Worm (Caenorhabditis elegans) whole organism, L3 larva: Measurements from ENCODE around the gene srx-34.

ENCODE experiments used
- aly-2 ChIP-seq: fragments of 150-350 bp; optimal IDR thresholded peaks from 2 replicates; lab custom pipeline; 2014; ENCODE audit warnings: missing biosample characterization, missing genetic modification characterization
- ama-1 ChIP-seq: fragments of 150-350 bp; optimal IDR thresholded peaks from 2 replicates; lab custom pipeline; 2018
- ceh-16 ChIP-seq: sonication (generic microtip); optimal IDR thresholded peaks from 2 replicates; lab custom pipeline; 2017; ENCODE audit warnings: missing biosample characterization, missing genetic modification characterization
- ceh-28 ChIP-seq: fragments of 150-350 bp; optimal IDR thresholded peaks from 2 replicates; lab custom pipeline; 2014; ENCODE audit warnings: missing biosample characterization, missing genetic modification reagents, missing genetic modification characterization
- ceh-82 ChIP-seq: fragments of 150-350 bp; optimal IDR thresholded peaks from 2 replicates; lab custom pipeline; 2014; ENCODE audit warnings: missing biosample characterization, missing genetic modification characterization
- ceh-9 ChIP-seq: sonication (generic microtip); optimal IDR thresholded peaks from 2 replicates; lab custom pipeline; 2018; ENCODE audit warnings: missing biosample characterization, missing genetic modification characterization
- daf-12 ChIP-seq: fragments of 150-350 bp; optimal IDR thresholded peaks from 2 replicates; lab custom pipeline; 2014; ENCODE audit warnings: missing biosample characterization, missing genetic modification reagents, missing genetic modification characterization
- egl-27 ChIP-seq: sonication (generic microtip); optimal IDR thresholded peaks from 4 replicates; lab custom pipeline; 2017; ENCODE audit warnings: missing biosample characterization, missing genetic modification reagents, missing genetic modification characterization
- elt-1 ChIP-seq: fragments of 150-350 bp; optimal IDR thresholded peaks from 2 replicates; lab custom pipeline; 2014; ENCODE audit warnings: missing biosample characterization, missing genetic modification characterization
- elt-2 ChIP-seq: sonication (generic microtip); optimal IDR thresholded peaks from 2 replicates; lab custom pipeline; 2016; ENCODE audit warnings: missing genetic modification reagents, mild to moderate bottlenecking, missing genetic modification characterization, missing compliant biosample characterization
- elt-3 ChIP-seq, 3 experiments: fragments of 150-350 bp in 1 of 3; sonication (generic microtip) in 2 of 3; optimal IDR thresholded peaks; 2 replicates in 2 of 3; 4 replicates in 1 of 3; lab custom pipeline; 2014 to 2017; ENCODE audit warnings: missing biosample characterization in 3 of 3, missing genetic modification characterization in 3 of 3
- eor-1 ChIP-seq, 2 experiments: fragments of 150-350 bp; optimal IDR thresholded peaks; 2 replicates each; lab custom pipeline; 2014 to 2018; ENCODE audit warnings: missing biosample characterization in 2 of 2, missing genetic modification characterization in 2 of 2
- fkh-10 ChIP-seq: sonication (generic microtip); optimal IDR thresholded peaks from 2 replicates; lab custom pipeline; 2017; ENCODE audit warnings: missing biosample characterization, missing genetic modification reagents, missing genetic modification characterization
- fkh-2 ChIP-seq: fragments of 150-350 bp; optimal IDR thresholded peaks from 2 replicates; lab custom pipeline; 2014; ENCODE audit warnings: missing biosample characterization, missing genetic modification reagents, missing genetic modification characterization
- hmg-11 ChIP-seq: sonication (generic microtip); optimal IDR thresholded peaks from 2 replicates; lab custom pipeline; 2016; ENCODE audit warnings: missing genetic modification characterization, missing compliant biosample characterization
- lin-15B ChIP-seq: fragments of 150-350 bp; optimal IDR thresholded peaks from 2 replicates; lab custom pipeline; 2014; ENCODE audit warnings: missing biosample characterization, missing genetic modification characterization
- lin-39 ChIP-seq: fragments of 150-350 bp; optimal IDR thresholded peaks from 2 replicates; lab custom pipeline; 2018; ENCODE audit warnings: missing biosample characterization, missing genetic modification reagents, missing genetic modification characterization
- lsy-12 ChIP-seq: sonication (generic microtip); optimal IDR thresholded peaks from 2 replicates; lab custom pipeline; 2016; ENCODE audit warnings: mild to moderate bottlenecking, missing genetic modification characterization, missing compliant biosample characterization
- mml-1 ChIP-seq: fragments of 150-350 bp; sonication (generic microtip); optimal IDR thresholded peaks from 3 replicates; lab custom pipeline; 2014; ENCODE audit warnings: missing biosample characterization, missing genetic modification characterization
- nfya-1 ChIP-seq: sonication (generic microtip); optimal IDR thresholded peaks from 2 replicates; lab custom pipeline; 2017; ENCODE audit warnings: missing genetic modification characterization, mild to moderate bottlenecking, missing compliant biosample characterization, antibody characterized with exemption, moderate library complexity; ENCODE audit not compliant: insufficient read depth
- nhr-11 ChIP-seq: fragments of 150-350 bp; optimal IDR thresholded peaks from 2 replicates; lab custom pipeline; 2014; ENCODE audit warnings: missing biosample characterization, missing genetic modification characterization
- nhr-12 ChIP-seq: fragments of 150-350 bp; optimal IDR thresholded peaks from 2 replicates; lab custom pipeline; 2014; ENCODE audit warnings: missing biosample characterization, missing genetic modification characterization
- nhr-23 ChIP-seq: fragments of 150-350 bp; optimal IDR thresholded peaks from 2 replicates; lab custom pipeline; 2014; ENCODE audit warnings: missing biosample characterization, missing genetic modification reagents, missing genetic modification characterization
- nhr-25 ChIP-seq: sonication (generic microtip); optimal IDR thresholded peaks from 2 replicates; lab custom pipeline; 2017; ENCODE audit warnings: missing biosample characterization, missing genetic modification characterization
- nhr-43 ChIP-seq: sonication (generic microtip); optimal IDR thresholded peaks from 2 replicates; lab custom pipeline; 2016; ENCODE audit warnings: mild to moderate bottlenecking, missing genetic modification characterization, missing compliant biosample characterization; ENCODE audit not compliant: poor library complexity, severe bottlenecking
- nhr-67 ChIP-seq: fragments of 150-350 bp; optimal IDR thresholded peaks from 2 replicates; lab custom pipeline; 2014; ENCODE audit warnings: missing biosample characterization, missing genetic modification characterization
- nhr-76 ChIP-seq: fragments of 150-350 bp; sonication (generic microtip); optimal IDR thresholded peaks from 5 replicates; lab custom pipeline; 2014; ENCODE audit warnings: missing biosample characterization, missing genetic modification characterization
- nhr-77 ChIP-seq: fragments of 150-350 bp; optimal IDR thresholded peaks from 2 replicates; lab custom pipeline; 2014; ENCODE audit warnings: missing biosample characterization, missing genetic modification characterization
- pha-4 ChIP-seq: fragments of 150-350 bp; optimal IDR thresholded peaks from 2 replicates; lab custom pipeline; 2014; ENCODE audit warnings: missing biosample characterization, missing genetic modification reagents, missing genetic modification characterization
- sea-2 ChIP-seq: fragments of 150-350 bp; sonication (generic microtip); optimal IDR thresholded peaks from 4 replicates; lab custom pipeline; 2014; ENCODE audit warnings: missing biosample characterization, missing genetic modification reagents, missing genetic modification characterization
- skn-1 ChIP-seq: fragments of 150-350 bp; optimal IDR thresholded peaks from 2 replicates; lab custom pipeline; 2014; ENCODE audit warnings: missing biosample characterization, missing genetic modification characterization
- snpc-4 ChIP-seq: fragments of 150-350 bp; optimal IDR thresholded peaks from 2 replicates; lab custom pipeline; 2014; ENCODE audit warnings: missing biosample characterization, missing genetic modification characterization
- tbx-2 ChIP-seq: sonication (generic microtip); optimal IDR thresholded peaks from 2 replicates; lab custom pipeline; 2016; ENCODE audit warnings: mild to moderate bottlenecking, missing genetic modification characterization, missing compliant biosample characterization
- unc-39 ChIP-seq: sonication (generic microtip); optimal IDR thresholded peaks from 4 replicates; lab custom pipeline; 2017; ENCODE audit warnings: missing biosample characterization, missing genetic modification characterization
- unc-62 ChIP-seq: fragments of 150-350 bp; sonication (generic microtip); optimal IDR thresholded peaks from 4 replicates; lab custom pipeline; 2014; ENCODE audit warnings: missing biosample characterization, missing genetic modification reagents, missing genetic modification characterization
- ztf-4 ChIP-seq: fragments of 150-350 bp; optimal IDR thresholded peaks from 2 replicates; lab custom pipeline; 2014; ENCODE audit warnings: missing biosample characterization, missing genetic modification characterization

srx-34 gene

ce11 chrV:7085518-7086104 lies 34.5 kb downstream of the srx-34 start, which contains the start of gene VC5.2:
TSS of gene VC5.2 (plus strand) at chrV:7085956.
- TF ChIP-seq ceh-28 (peak; percentile 18), lsy-12 (tag; lab: Kevin White, UChicago) (no peak), lin-15B (tag; lab: Kevin White, UChicago) (no peak), nhr-23 (tag; lab: Kevin White, UChicago) (peak; percentile 59)
- TF ChIP-seq, all 47 proteins: peak for 2

DNA sequence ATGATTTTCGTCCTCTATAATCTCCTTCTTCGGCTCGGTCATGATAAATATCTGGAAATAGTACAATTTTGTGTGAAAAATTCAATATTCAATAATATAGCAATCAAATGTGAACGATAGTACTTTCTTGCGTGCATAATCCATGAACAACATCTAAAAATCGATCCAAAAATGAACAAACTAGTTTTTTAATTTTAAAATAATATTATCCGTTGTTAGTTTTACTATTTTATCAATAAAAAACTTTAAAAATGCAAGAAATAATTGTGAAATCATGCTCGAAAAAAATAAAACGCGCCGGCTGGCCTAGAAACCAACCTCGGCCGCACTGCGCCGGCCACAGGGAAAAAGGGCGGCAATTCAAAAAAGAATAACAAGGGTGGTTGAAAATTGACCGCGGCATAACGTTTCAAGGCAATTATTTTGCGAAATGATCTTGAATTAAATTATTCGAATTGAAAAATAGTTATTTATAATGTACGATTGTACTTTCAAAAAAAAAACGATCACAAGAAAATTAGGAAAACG lies 35.4 kb downstream of the srx-34 start, which contains the start of gene mys-1:
Gene mys-1 (minus strand): TSS at position 51 of the 528 bp plus-strand sequence.
- TF ChIP-seq egl-27 (tag; lab: Kevin White, UChicago) (no peak), lin-15B (tag; lab: Kevin White, UChicago) (peak; percentile 65), lin-39 (tag; lab: Kevin White, UChicago) (peak; percentile 5), fkh-2 (tag; lab: Kevin White, UChicago) (no peak), hmg-11 (tag; lab: Kevin White, UChicago) (peak; percentile 65), pha-4 (tag; lab: Kevin White, UChicago) (peak; percentile 50), snpc-4 (peak; percentile 57), nhr-23 (tag; lab: Kevin White, UChicago) (peak; percentile 64), nhr-43 (tag; lab: Kevin White, UChicago) (peak; percentile 55), ceh-82 (tag; lab: Kevin White, UChicago) (no peak), unc-39 (tag; lab: Kevin White, UChicago) (no peak), skn-1 (tag; lab: Kevin White, UChicago) (no peak), nfya-1 (tag; lab: Kevin White, UChicago) (peak; percentile 49)

DNA sequence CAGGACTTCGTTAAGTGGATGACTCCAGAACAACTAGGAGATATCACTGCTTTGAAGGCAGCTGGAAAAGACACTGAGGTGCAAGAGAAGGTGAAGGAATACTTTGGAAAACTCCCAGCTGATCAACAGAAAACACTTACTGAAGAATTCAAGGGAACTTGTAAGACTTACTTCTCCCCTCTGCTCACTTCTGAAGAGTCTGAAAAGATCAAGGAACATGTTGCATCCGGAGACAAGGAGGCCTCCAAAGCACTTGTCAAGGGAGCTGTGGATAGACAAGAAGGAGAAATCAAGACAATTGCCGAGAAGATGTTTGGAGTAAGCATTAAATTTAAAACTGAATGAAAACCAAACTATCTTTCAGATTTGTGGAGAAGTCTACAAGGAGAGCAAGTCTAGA lies 40.7 kb downstream of the srx-34 start:
- TF ChIP-seq ama-1 (lab: Kevin White, UChicago): no peak
- TF ChIP-seq nhr-25 (tag; lab: Kevin White, UChicago): no peak
- TF ChIP-seq ceh-16 (tag; lab: Kevin White, UChicago): no peak
- TF ChIP-seq daf-12: no peak
- TF ChIP-seq nhr-67 (tag; lab: Kevin White, UChicago): no peak
- no peak for TF ChIP-seq egl-27 (tag; lab: Kevin White, UChicago)
- no peak for TF ChIP-seq elt-2 (tag; lab: Kevin White, UChicago)
- TF ChIP-seq unc-62 (GFP tag; lab: Kevin White, UChicago): no peak
- no peak for TF ChIP-seq nhr-12 (tag; lab: Kevin White, UChicago)
- TF ChIP-seq sea-2: no peak
- TF ChIP-seq elt-1 (tag; lab: Kevin White, UChicago): no peak
- TF ChIP-seq lin-15B (tag; lab: Kevin White, UChicago): no peak
- TF ChIP-seq tbx-2 (tag; lab: Kevin White, UChicago): no peak
- no peak for TF ChIP-seq nhr-11
- TF ChIP-seq ceh-9 (tag; lab: Kevin White, UChicago): no peak
- TF ChIP-seq, all 47 proteins: peak for 0

- no peak for TF ChIP-seq elt-2 (tag; lab: Kevin White, UChicago)
- no peak for TF ChIP-seq eor-1 (tag; optimal IDR thresholded peaks at IDR 0.05; lab: Kevin White, UChicago)
- TF ChIP-seq elt-3 (tag; optimal IDR thresholded peaks at IDR 0.05; lab: Kevin White, UChicago): no peak
- TF ChIP-seq mml-1 (tag; lab: Kevin White, UChicago): no peak
- no peak for TF ChIP-seq nhr-77 (tag; lab: Kevin White, UChicago)
- TF ChIP-seq fkh-10: no peak
- no peak for TF ChIP-seq lin-39 (tag; lab: Kevin White, UChicago)
- TF ChIP-seq nhr-12 (tag; lab: Kevin White, UChicago): no peak
- TF ChIP-seq nhr-23 (tag; lab: Kevin White, UChicago): no peak
- no peak for TF ChIP-seq aly-2
- TF ChIP-seq tbx-2 (tag; lab: Kevin White, UChicago): no peak
- no peak for TF ChIP-seq fkh-2 (tag; lab: Kevin White, UChicago)
- no peak for TF ChIP-seq nhr-76
- TF ChIP-seq ztf-4 (tag; lab: Kevin White, UChicago): no peak
- TF ChIP-seq ceh-82 (tag; lab: Kevin White, UChicago): no peak
- TF ChIP-seq daf-12: no peak
- no peak for TF ChIP-seq egl-27 (tag; lab: Kevin White, UChicago)
- TF ChIP-seq, all 47 proteins: peak for 0
Observed at ce11 chrV:7078765-7079164, 41.3 kb downstream of the srx-34 start.
